Worm (Caenorhabditis elegans) whole organism, L1 larva: Measurements from ENCODE around the gene madf-8.

Experiments used
- ces-1 ChIP-seq: fragments of 150-350 bp; optimal IDR thresholded peaks from 2 replicates; lab custom pipeline; 2014; ENCODE audit warnings: missing biosample characterization, missing genetic modification reagents, missing genetic modification characterization
- efl-1 ChIP-seq, 4 experiments: fragments of 150-350 bp; optimal IDR thresholded peaks in 3 of 4; peaks in 1 of 4; 1 replicate in 1 of 4; 2 replicates in 3 of 4; lab custom pipeline; 2014; ENCODE audit warnings: missing biosample characterization in 2 of 4, missing genetic modification characterization in 2 of 4, missing genetic modification reagents in 2 of 4
- efl-3 ChIP-seq: fragments of 200-800 bp; sonication (Bioruptor generic); optimal IDR thresholded peaks from 2 replicates; lab custom pipeline; 2018; ENCODE audit warnings: mild to moderate bottlenecking, missing genetic modification characterization, missing compliant biosample characterization
- lin-15B ChIP-seq: fragments of 150-350 bp; sonication (generic microtip); optimal IDR thresholded peaks from 3 replicates; lab custom pipeline; 2014; ENCODE audit warnings: missing biosample characterization, missing genetic modification characterization
- lin-39 ChIP-seq: fragments of 150-350 bp; optimal IDR thresholded peaks from 2 replicates; lab custom pipeline; 2014; ENCODE audit warnings: missing biosample characterization, missing genetic modification reagents, missing genetic modification characterization
- nhr-12 ChIP-seq: sonication (generic microtip); optimal IDR thresholded peaks from 2 replicates; lab custom pipeline; 2017; ENCODE audit warnings: missing biosample characterization, missing genetic modification characterization
- nhr-77 ChIP-seq: fragments of 150-350 bp; optimal IDR thresholded peaks from 2 replicates; lab custom pipeline; 2014; ENCODE audit warnings: missing biosample characterization, missing genetic modification characterization
- nhr-90 ChIP-seq: sonication (generic microtip); optimal IDR thresholded peaks from 2 replicates; lab custom pipeline; 2016; ENCODE audit warnings: mild to moderate bottlenecking, missing genetic modification characterization, missing compliant biosample characterization; ENCODE audit not compliant: poor library complexity
- rnt-1 ChIP-seq: sonication (generic microtip); optimal IDR thresholded peaks from 2 replicates; lab custom pipeline; 2016; ENCODE audit warnings: mild to moderate bottlenecking, missing genetic modification characterization, moderate library complexity, missing compliant biosample characterization
- sptf-1 ChIP-seq: fragments of 150-350 bp; optimal IDR thresholded peaks from 2 replicates; lab custom pipeline; 2014; ENCODE audit warnings: missing biosample characterization, missing genetic modification characterization

DNA sequence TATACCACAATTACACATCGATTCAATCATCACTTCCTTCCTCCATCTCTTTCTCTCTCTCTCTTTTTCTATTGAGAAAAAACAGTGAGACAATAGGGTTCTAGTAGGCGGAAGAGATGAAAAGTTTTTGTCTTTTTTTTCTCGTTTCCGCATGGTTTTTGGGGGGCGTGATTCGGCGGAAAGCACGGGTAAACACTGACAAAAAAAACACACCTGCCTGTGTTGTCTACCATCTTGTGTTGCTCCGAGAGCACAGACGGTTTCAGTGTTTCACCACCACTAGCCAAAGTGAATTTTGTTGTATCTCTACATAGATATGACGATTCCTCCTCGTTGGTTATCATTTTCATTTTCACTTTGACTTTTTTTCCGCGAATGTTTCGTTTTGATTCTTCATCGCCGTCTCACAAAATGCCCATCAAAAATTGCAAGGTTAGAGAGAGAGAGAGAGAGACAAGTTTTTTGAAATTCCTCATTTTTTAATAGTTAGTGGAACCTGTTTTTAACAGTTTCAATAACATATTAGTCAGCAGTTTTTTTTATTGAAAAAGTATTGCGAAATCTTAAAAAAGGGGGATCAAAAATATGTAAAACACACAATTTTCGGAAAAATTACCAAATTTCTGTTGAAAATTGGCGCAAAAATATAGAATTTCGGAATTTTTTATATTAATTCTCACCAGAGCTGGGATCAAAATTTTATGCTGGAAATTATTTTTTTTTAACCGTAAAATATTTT, 13.2 kb downstream of the madf-8 start:
- TF ChIP-seq lin-39 (tag; lab: Kevin White, UChicago) (no peak), rnt-1 (tag; lab: Kevin White, UChicago) (no peak), sptf-1 (no peak), efl-3 (GFP tag; lab: Kevin White, UChicago) (no peak), lin-15B (tag; lab: Kevin White, UChicago) (no peak), nhr-90 (tag; lab: Kevin White, UChicago) (no peak), nhr-77 (tag; lab: Kevin White, UChicago) (no peak), efl-1 (optimal IDR thresholded peaks at IDR 0.05; lab: Kevin White, UChicago) (no peak), efl-1 (GFP tag; optimal IDR thresholded peaks at IDR 0.05 in 1 of 2; lab: Kevin White, UChicago) (peak in 1 of 2 experiments; percentile 91), ces-1 (GFP tag; lab: Kevin White, UChicago) (no peak), nhr-12 (tag; lab: Kevin White, UChicago) (no peak)
